Fruit fly (Drosophila melanogaster) whole organism, embryonic: ENCODE results near the gene Gale.

Experiments used
- Atf6 ChIP-seq: fragments of 200-800 bp; sonication (Bioruptor generic); IDR thresholded peaks from 2 replicates; pipeline ENCODE4 v1.3.6; 2022; ENCODE audit warnings: missing biosample characterization, missing genetic modification characterization
- Bgb ChIP-seq: fragments of 200-800 bp; sonication (Bioruptor generic); IDR thresholded peaks from 2 replicates; pipeline ENCODE4 v1.3.6; 2022; ENCODE audit warnings: missing biosample characterization, missing genetic modification characterization; ENCODE audit not compliant: partially characterized antibody
- BtbVII ChIP-seq: fragments of 200-800 bp; sonication (Bioruptor generic); optimal IDR thresholded peaks from 3 replicates; lab custom pipeline; 2017; ENCODE audit warnings: missing biosample characterization, mild to moderate bottlenecking, missing genetic modification characterization
- CG10654 ChIP-seq: fragments of 200-800 bp; sonication (Bioruptor generic); optimal IDR thresholded peaks from 2 replicates; lab custom pipeline; 2016; ENCODE audit warnings: missing biosample characterization, missing genetic modification characterization
- CG10959 ChIP-seq: fragments of 200-800 bp; sonication (Bioruptor generic); IDR thresholded peaks from 2 replicates; pipeline ENCODE4 v1.3.6; 2022; ENCODE audit warnings: missing biosample characterization, missing genetic modification characterization
- CG11723 ChIP-seq: fragments of 200-800 bp; sonication (Bioruptor generic); optimal IDR thresholded peaks from 2 replicates; lab custom pipeline; 2017; ENCODE audit warnings: missing biosample characterization, mild to moderate bottlenecking, missing genetic modification characterization
- CG12071 ChIP-seq: fragments of 200-800 bp; sonication (Bioruptor generic); optimal IDR thresholded peaks from 3 replicates; lab custom pipeline; 2018; ENCODE audit warnings: missing biosample characterization, mild to moderate bottlenecking, missing genetic modification characterization
- CG12299 ChIP-seq: fragments of 200-800 bp; sonication (Bioruptor generic); optimal IDR thresholded peaks from 2 replicates; lab custom pipeline; 2018; ENCODE audit warnings: missing biosample characterization, mild to moderate bottlenecking, missing genetic modification characterization
- CG13287 ChIP-seq: fragments of 200-800 bp; sonication (Bioruptor generic); IDR thresholded peaks from 2 replicates; pipeline ENCODE4 v1.3.6; 2022; ENCODE audit warnings: missing biosample characterization, missing genetic modification characterization; ENCODE audit not compliant: partially characterized antibody
- CG16779 ChIP-seq: fragments of 200-800 bp; sonication (Bioruptor generic); IDR thresholded peaks from 2 replicates; pipeline ENCODE4 v1.3.6; 2022; ENCODE audit warnings: missing biosample characterization, missing genetic modification characterization
- CG2116 ChIP-seq: fragments of 200-800 bp; sonication (Bioruptor generic); optimal IDR thresholded peaks from 3 replicates; lab custom pipeline; 2018; ENCODE audit warnings: missing biosample characterization, mild to moderate bottlenecking, missing genetic modification characterization
- CG34224 ChIP-seq: fragments of 200-800 bp; sonication (Bioruptor generic); IDR thresholded peaks from 3 replicates; pipeline ENCODE4 v1.3.6; 2022; ENCODE audit warnings: missing biosample characterization, missing genetic modification characterization; ENCODE audit not compliant: partially characterized antibody
- CG3726 ChIP-seq: fragments of 200-800 bp; sonication (Bioruptor generic); IDR thresholded peaks from 3 replicates; pipeline ENCODE4, ENCODE4 v1.3.6; 2022; ENCODE audit warnings: missing biosample characterization, missing genetic modification characterization
- CG42726 ChIP-seq: fragments of 200-800 bp; sonication (Bioruptor generic); IDR thresholded peaks from 2 replicates; pipeline ENCODE4 v1.3.6; 2022; ENCODE audit warnings: missing biosample characterization, missing genetic modification characterization; ENCODE audit not compliant: partially characterized antibody
- CG5953 ChIP-seq: fragments of 200-800 bp; sonication (Bioruptor generic); IDR thresholded peaks from 2 replicates; pipeline ENCODE4 v1.3.6; 2022; ENCODE audit warnings: missing biosample characterization, missing genetic modification characterization
- CG7987 ChIP-seq: fragments of 200-800 bp; sonication (Bioruptor generic); optimal IDR thresholded peaks from 2 replicates; lab custom pipeline; 2018; ENCODE audit warnings: missing biosample characterization, mild to moderate bottlenecking, missing genetic modification characterization, moderate library complexity
- CG8924 ChIP-seq: fragments of 200-800 bp; optimal IDR thresholded peaks from 3 replicates; lab custom pipeline; 2019; ENCODE audit warnings: missing biosample characterization, mild to moderate bottlenecking, missing genetic modification characterization, moderate library complexity
- CG9932 ChIP-seq: fragments of 200-800 bp; sonication (Bioruptor generic); IDR thresholded peaks from 2 replicates; pipeline ENCODE4 v1.3.6; 2022; ENCODE audit warnings: missing biosample characterization, missing genetic modification characterization
- Dip3 ChIP-seq: fragments of 200-800 bp; sonication (Bioruptor generic); optimal IDR thresholded peaks from 3 replicates; lab custom pipeline; 2016; ENCODE audit warnings: missing biosample characterization, missing genetic modification characterization
- Jarid2 ChIP-seq: fragments of 200-800 bp; sonication (Bioruptor generic); optimal IDR thresholded peaks from 3 replicates; lab custom pipeline; 2017; ENCODE audit warnings: mild to moderate bottlenecking, missing biosample characterization, missing genetic modification reagents, missing genetic modification characterization
- Lpt ChIP-seq: fragments of >200 bp; optimal IDR thresholded peaks from 2 replicates; lab custom pipeline; 2018; ENCODE audit warnings: missing biosample characterization, missing genetic modification characterization
- Max ChIP-seq: fragments of 200-800 bp; sonication (Bioruptor generic); optimal IDR thresholded peaks from 2 replicates; lab custom pipeline; 2016; ENCODE audit warnings: missing biosample characterization, mild to moderate bottlenecking, missing genetic modification characterization
- Myb ChIP-seq: fragments of 200-800 bp; sonication (Bioruptor generic); optimal IDR thresholded peaks from 2 replicates; lab custom pipeline; 2016; ENCODE audit warnings: missing biosample characterization, missing genetic modification characterization
- Sry-δ ChIP-seq: fragments of 200-800 bp; sonication (Bioruptor generic); optimal IDR thresholded peaks from 2 replicates; lab custom pipeline; 2016; ENCODE audit warnings: missing biosample characterization, missing genetic modification characterization
- TFAM ChIP-seq: fragments of 200-800 bp; sonication (Bioruptor generic); optimal IDR thresholded peaks from 2 replicates; lab custom pipeline; 2017; ENCODE audit warnings: missing biosample characterization, missing genetic modification characterization, inconsistent platforms
- Tbp ChIP-seq: fragments of >200 bp; optimal IDR thresholded peaks from 2 replicates; lab custom pipeline; 2018; ENCODE audit warnings: missing biosample characterization, missing genetic modification characterization
- br ChIP-seq: fragments of >200 bp; optimal IDR thresholded peaks from 2 replicates; lab custom pipeline; 2017
- btn ChIP-seq: fragments of 200-800 bp; sonication (Bioruptor generic); optimal IDR thresholded peaks from 2 replicates; lab custom pipeline; 2016; ENCODE audit warnings: missing biosample characterization, missing genetic modification characterization
- chif ChIP-seq, 2 experiments: fragments of 200-800 bp; sonication (Bioruptor generic); optimal IDR thresholded peaks; 3 replicates each; lab custom pipeline; 2016; ENCODE audit warnings: missing biosample characterization in 2 of 2, missing genetic modification characterization in 2 of 2
- crc ChIP-seq: fragments of 200-800 bp; sonication (Bioruptor generic); optimal IDR thresholded peaks from 2 replicates; lab custom pipeline; 2016; ENCODE audit warnings: missing biosample characterization, missing genetic modification characterization
- gcm ChIP-seq: fragments of 200-800 bp; sonication (Bioruptor generic); optimal IDR thresholded peaks from 2 replicates; lab custom pipeline; 2019; ENCODE audit warnings: missing biosample characterization, mild to moderate bottlenecking, missing genetic modification characterization, moderate library complexity
- gfzf ChIP-seq: fragments of 200-800 bp; sonication (Bioruptor generic); optimal IDR thresholded peaks from 2 replicates; lab custom pipeline; 2016; ENCODE audit warnings: missing biosample characterization, mild to moderate bottlenecking, missing genetic modification characterization, moderate library complexity
- grau ChIP-seq: fragments of 200-800 bp; optimal IDR thresholded peaks from 3 replicates; lab custom pipeline; 2019; ENCODE audit warnings: missing biosample characterization, mild to moderate bottlenecking, missing genetic modification characterization, moderate library complexity
- hbn ChIP-seq: fragments of 200-800 bp; sonication (Bioruptor generic); IDR thresholded peaks from 2 replicates; pipeline ENCODE4 v1.3.6; 2022; ENCODE audit warnings: missing biosample characterization, missing genetic modification characterization; ENCODE audit not compliant: partially characterized antibody
- hkb ChIP-seq, 2 experiments: fragments of 200-800 bp in 1 of 2; fragments of >200 bp in 1 of 2; sonication (Bioruptor generic) in 1 of 2; IDR thresholded peaks in 1 of 2; optimal IDR thresholded peaks in 1 of 2; 2 replicates each; pipeline versions ENCODE4 v1.3.6 to Lab custom; 2017 to 2022; ENCODE audit warnings: missing biosample characterization in 1 of 2, missing genetic modification characterization in 1 of 2
- ind ChIP-seq: fragments of 200-800 bp; sonication (Bioruptor generic); optimal IDR thresholded peaks from 3 replicates; lab custom pipeline; 2016; ENCODE audit warnings: missing biosample characterization, missing genetic modification characterization
- insv ChIP-seq, 2 experiments: fragments of 200-800 bp; sonication (Bioruptor generic); optimal IDR thresholded peaks; 3 replicates each; lab custom pipeline; 2016 to 2018; ENCODE audit warnings: missing biosample characterization in 2 of 2, missing genetic modification characterization in 2 of 2
- inv ChIP-seq: fragments of 200-800 bp; sonication (Bioruptor generic); IDR thresholded peaks from 2 replicates; pipeline ENCODE4 v1.3.6; 2022; ENCODE audit warnings: missing biosample characterization, missing genetic modification characterization; ENCODE audit not compliant: partially characterized antibody
- mld ChIP-seq: fragments of 200-800 bp; sonication (Bioruptor generic); IDR thresholded peaks from 3 replicates; pipeline ENCODE4 v1.3.6; 2022; ENCODE audit warnings: missing biosample characterization, missing genetic modification characterization; ENCODE audit not compliant: partially characterized antibody
- nmo ChIP-seq: fragments of 200-800 bp; sonication (Bioruptor generic); optimal IDR thresholded peaks from 2 replicates; lab custom pipeline; 2018; ENCODE audit warnings: missing biosample characterization, mild to moderate bottlenecking, missing genetic modification characterization, moderate library complexity
- peb ChIP-seq: fragments of 200-800 bp; sonication (Bioruptor generic); IDR thresholded peaks from 2 replicates; pipeline ENCODE4 v1.3.6; 2022; ENCODE audit warnings: missing biosample characterization, missing genetic modification characterization
- pho ChIP-seq: fragments of 200-800 bp; sonication (Bioruptor generic); optimal IDR thresholded peaks from 2 replicates; lab custom pipeline; 2016; ENCODE audit warnings: missing biosample characterization, missing genetic modification characterization
- prd ChIP-seq, 3 experiments: fragments of >200 bp in 2 of 3; fragments of 200-800 bp in 1 of 3; sonication (Bioruptor generic) in 1 of 3; optimal IDR thresholded peaks in 2 of 3; IDR thresholded peaks in 1 of 3; 2 replicates in 2 of 3; 3 replicates in 1 of 3; pipeline versions ENCODE4 v1.3.6 to Lab custom; 2017 to 2022; ENCODE audit warnings: missing biosample characterization in 1 of 3, missing genetic modification characterization in 1 of 3
- pros ChIP-seq: fragments of 200-800 bp; sonication (Bioruptor generic); optimal IDR thresholded peaks from 3 replicates; lab custom pipeline; 2019; ENCODE audit warnings: missing biosample characterization, mild to moderate bottlenecking, missing genetic modification characterization, moderate library complexity
- salm ChIP-seq: fragments of 200-800 bp; sonication (Bioruptor generic); optimal IDR thresholded peaks from 2 replicates; lab custom pipeline; 2018; ENCODE audit warnings: missing biosample characterization, mild to moderate bottlenecking, missing genetic modification characterization
- sd ChIP-seq: fragments of 200-800 bp; sonication (Bioruptor generic); optimal IDR thresholded peaks from 3 replicates; lab custom pipeline; 2018; ENCODE audit warnings: missing biosample characterization, mild to moderate bottlenecking, missing genetic modification characterization, moderate library complexity
- seq ChIP-seq: fragments of 200-800 bp; sonication (Bioruptor generic); IDR thresholded peaks from 2 replicates; pipeline ENCODE4 v1.3.6; 2022; ENCODE audit warnings: missing biosample characterization, missing genetic modification characterization
- slp2 ChIP-seq: fragments of 200-800 bp; sonication (Bioruptor generic); optimal IDR thresholded peaks from 2 replicates; lab custom pipeline; 2016; ENCODE audit warnings: missing biosample characterization, missing genetic modification characterization
- sr ChIP-seq: fragments of 200-800 bp; sonication (Bioruptor generic); IDR thresholded peaks from 3 replicates; pipeline ENCODE4 v1.3.6; 2022; ENCODE audit warnings: missing biosample characterization, missing genetic modification characterization

Gene Gale

DNA sequence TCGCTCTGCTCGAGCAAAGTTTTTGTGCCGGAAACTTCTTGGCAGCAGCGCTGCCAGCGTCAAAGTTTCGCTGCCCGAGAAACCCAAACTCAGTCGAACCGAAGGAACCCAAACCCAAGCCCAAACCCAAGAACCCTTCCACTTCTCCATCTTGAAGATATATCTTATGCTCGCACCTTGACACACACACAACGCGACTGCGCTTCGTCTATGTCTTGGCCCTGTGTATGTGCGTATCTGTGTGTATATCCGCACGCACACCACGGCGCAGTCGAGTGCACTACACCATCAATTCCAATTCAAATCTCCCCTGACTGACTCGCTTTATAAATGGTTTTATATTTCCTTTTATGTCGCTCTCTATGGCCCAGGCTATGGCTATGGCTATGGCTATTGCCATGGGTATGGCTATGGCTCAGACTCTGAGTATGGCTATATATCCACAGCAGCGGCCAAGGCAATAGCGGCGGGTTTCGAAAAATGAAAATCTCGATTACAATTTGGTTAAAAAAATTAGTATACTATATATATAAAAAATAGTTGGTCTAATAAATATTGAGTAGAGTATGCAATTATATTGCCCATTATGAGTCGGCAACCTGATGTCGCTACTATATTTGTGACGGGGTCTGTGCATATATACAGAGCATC lies 48.2 kb downstream of the Gale start (continued):
- TF ChIP-seq nmo (GFP tag; lab: Kevin White, UChicago) (peak; percentile 97), gcm (GFP tag; lab: Kevin White, UChicago) (peak; percentile 96), hbn (GFP tag; lab: Robert Waterston, UW) (no peak), Tbp (no peak), sd (tag; lab: Kevin White, UChicago) (peak; percentile 76), CG7987 (GFP tag; lab: Kevin White, UChicago) (peak; percentile 91), CG5953 (GFP tag; lab: Robert Waterston, UW) (peak; percentile 88), BtbVII (peak; percentile 97), CG12299 (peak; percentile 92), CG8924 (tag; lab: Kevin White, UChicago) (peak; percentile 98), Max (peak; percentile 93), insv (GFP tag; optimal IDR thresholded peaks at IDR 0.05; lab: Kevin White, UChicago) (peak in 1 of 2 experiments; percentile 47), Sry-δ (GFP tag; lab: Kevin White, UChicago) (peak; percentile 17), btn (GFP tag; lab: Kevin White, UChicago) (peak; percentile 44), chif (GFP tag; optimal IDR thresholded peaks at IDR 0.05; lab: Kevin White, UChicago) (peak in 1 of 2 experiments; percentile 64), CG42726 (GFP tag; lab: Robert Waterston, UW) (no peak), TFAM (GFP tag; lab: Kevin White, UChicago) (peak; percentile 82), Atf6 (peak; percentile 94), Dip3 (GFP tag; lab: Kevin White, UChicago) (peak; percentile 65), prd (optimal IDR thresholded peaks at IDR 0.05; lab: Kevin White, UChicago) (no peak), prd (GFP tag; IDR thresholded peaks at IDR 0.05; lab: Robert Waterston, UW) (peak; percentile 98), slp2 (GFP tag; lab: Kevin White, UChicago) (peak; percentile 68), CG10654 (GFP tag; lab: Kevin White, UChicago) (peak; percentile 89), CG2116 (GFP tag; lab: Kevin White, UChicago) (peak; percentile 74), br (lab: Kevin White, UChicago) (no peak), pho (peak; percentile 15), grau (tag; lab: Kevin White, UChicago) (peak; percentile 95), seq (peak; percentile 95), CG10959 (GFP tag; lab: Robert Waterston, UW) (peak; percentile 97), hkb (optimal IDR thresholded peaks at IDR 0.05; lab: Kevin White, UChicago) (no peak), hkb (GFP tag; IDR thresholded peaks at IDR 0.05; lab: Robert Waterston, UW) (peak; percentile 98), Jarid2 (GFP tag; lab: Kevin White, UChicago) (peak; percentile 82), inv (GFP tag; lab: Robert Waterston, UW) (no peak), Myb (peak; percentile 11), CG13287 (GFP tag; lab: Robert Waterston, UW) (no peak), salm (tag; lab: Kevin White, UChicago) (peak; percentile 95), mld (no peak), ind (peak; percentile 93), CG9932 (GFP tag; lab: Robert Waterston, UW) (peak; percentile 91), peb (peak; percentile 91), pros (GFP tag; lab: Kevin White, UChicago) (peak; percentile 86), crc (GFP tag; lab: Kevin White, UChicago) (no peak), Lpt (GFP tag; lab: Kevin White, UChicago) (no peak), sr (GFP tag; lab: Robert Waterston, UW) (peak; percentile 83), CG34224 (GFP tag; lab: Robert Waterston, UW) (no peak), CG12071 (peak; percentile 93), Bgb (GFP tag; lab: Robert Waterston, UW) (no peak), CG16779 (GFP tag; lab: Robert Waterston, UW) (peak; percentile 85), CG3726 (GFP tag; lab: Robert Waterston, UW) (peak; percentile 92), CG11723 (GFP tag; lab: Kevin White, UChicago) (peak; percentile 93), gfzf (GFP tag; lab: Kevin White, UChicago) (no peak)
